Worm (Caenorhabditis elegans): ENCODE measurements around the gene Y22D7AL.6.

DNA sequence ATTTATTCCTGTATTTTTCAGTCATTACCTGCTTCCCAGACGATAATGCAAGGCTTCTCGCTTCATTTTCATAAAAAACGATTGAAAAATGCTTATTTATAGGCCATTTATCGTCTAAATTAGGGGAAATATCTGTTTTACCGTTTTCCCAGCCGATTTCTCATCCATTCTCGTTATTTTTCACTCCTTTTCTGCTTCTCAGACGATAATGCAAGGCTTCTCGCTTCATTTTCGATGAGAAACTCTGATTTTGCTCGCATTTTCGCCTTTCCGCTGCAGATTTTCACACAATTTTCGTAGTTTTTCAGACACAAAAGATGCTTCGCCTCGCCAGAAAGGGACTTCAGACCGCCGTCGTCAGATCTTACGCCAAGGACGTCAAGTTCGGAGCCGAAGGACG is 14.7 kb downstream of the Y22D7AL.6 start, which contains the start of gene hsp-60:
- no peak for TF ChIP-seq unc-39 (tag; optimal IDR thresholded peaks at IDR 0.05)
- no peak for TF ChIP-seq pha-4 (GFP tag; IDR thresholded peaks at IDR 0.05)
- no peak for TF ChIP-seq pha-4 (tag; optimal IDR thresholded peaks at IDR 0.05)
- TF ChIP-seq pqm-1 (tag; optimal IDR thresholded peaks at IDR 0.05): no peak
- no peak for TF ChIP-seq skn-1 (tag; optimal IDR thresholded peaks at IDR 0.05)
- TF ChIP-seq dmd-6 (GFP tag; IDR thresholded peaks at IDR 0.05): no peak
